Worm (Caenorhabditis elegans): ENCODE measurements around the gene F40G12.7.

DNA sequence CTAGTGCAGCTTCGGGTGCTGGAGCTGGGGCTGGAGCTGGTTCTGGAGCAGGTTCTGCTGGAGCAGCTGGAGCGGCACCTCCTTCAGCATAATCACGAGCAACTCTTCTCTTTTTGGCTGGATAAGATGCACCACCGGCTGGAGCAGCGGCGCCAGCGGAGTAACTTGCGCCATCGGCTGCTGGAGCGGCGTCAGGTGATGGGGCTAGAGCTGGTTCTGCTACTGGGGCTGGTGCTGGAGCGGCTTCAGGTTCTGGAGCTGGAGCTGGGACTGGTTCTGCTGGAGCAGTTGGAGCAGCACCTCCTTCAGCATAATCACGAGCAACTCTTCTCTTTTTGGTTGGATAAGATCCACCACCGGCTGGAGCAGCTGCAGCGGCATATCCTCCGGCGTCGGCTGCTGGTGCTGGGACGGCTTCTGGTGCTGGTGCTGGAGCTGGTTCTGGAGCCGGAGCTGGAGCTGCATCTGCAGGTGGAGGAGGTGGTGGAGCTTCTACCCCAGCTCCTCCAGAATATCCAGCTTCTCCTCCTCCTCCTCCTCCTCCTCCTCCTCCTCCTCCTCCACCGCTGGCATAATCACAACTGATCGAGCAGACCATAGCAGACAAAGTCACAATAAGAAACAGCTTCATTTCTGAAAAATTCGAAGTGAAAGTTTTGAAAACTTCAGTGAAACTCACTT, 44.9 kb downstream of the F40G12.7 start, which contains the start of gene F47B8.13:
- no peak for TF ChIP-seq cog-1 (tag; optimal IDR thresholded peaks at IDR 0.05)
- no peak for TF ChIP-seq T22C8.4 (GFP tag; IDR thresholded peaks at IDR 0.05)
- no peak for TF ChIP-seq ztf-29 (GFP tag; IDR thresholded peaks at IDR 0.05)
- no peak for TF ChIP-seq med-1 (GFP tag; optimal IDR thresholded peaks at IDR 0.05; ENCODE audit: insufficient read depth)
- TF ChIP-seq ztf-23 (GFP tag; IDR thresholded peaks at IDR 0.05), result no peak
- no peak for TF ChIP-seq flt-1 (GFP tag; IDR thresholded peaks at IDR 0.05)
- TF ChIP-seq tab-1 (GFP tag; IDR thresholded peaks at IDR 0.05), result no peak
- TF ChIP-seq klf-2 (GFP tag; conservative IDR thresholded peaks at IDR 0.05), result no peak
- no peak for TF ChIP-seq ref-1 (GFP tag; conservative IDR thresholded peaks at IDR 0.05)

All from whole organism, midembryonic.